Worm (Caenorhabditis elegans): ENCODE results near the gene srw-100.

- TF ChIP-seq unc-39 (tag; optimal IDR thresholded peaks at IDR 0.05) (no peak), spr-1 (tag; optimal IDR thresholded peaks at IDR 0.05) (no peak), snpc-4 (tag; optimal IDR thresholded peaks at IDR 0.05) (no peak), nhr-237 (tag; optimal IDR thresholded peaks at IDR 0.05) (no peak), dmd-6 (GFP tag; IDR thresholded peaks at IDR 0.05) (no peak), unc-62 (GFP tag; optimal IDR thresholded peaks at IDR 0.05 in 1 of 2) (no peak), unc-62 (tag; optimal IDR thresholded peaks at IDR 0.05) (no peak)
These were observed 5.9 kb downstream of the srw-100 start, which contains the start of gene srw-103 for ce11 chrV:1716892-1717291.
